Worm (Caenorhabditis elegans): ENCODE measurements around the gene srr-9.

The srr-9 gene

ce11 chrV:7728003-7728678 is 9.7 kb upstream of the srr-9 start (continued):
- no peak for TF ChIP-seq lir-3 (tag; optimal IDR thresholded peaks at IDR 0.05)
- peak; percentile 96 for TF ChIP-seq ctbp-1 (GFP tag; IDR thresholded peaks at IDR 0.05)
- TF ChIP-seq zfp-2 (tag; optimal IDR thresholded peaks at IDR 0.05): peak; percentile 26
- TF ChIP-seq hlh-30 (tag; optimal IDR thresholded peaks at IDR 0.05; ENCODE audit: insufficient read depth): peak; percentile 77
- peak; percentile 57; the same call in 1 of the 2 replicates for TF ChIP-seq pha-4 (GFP tag; IDR thresholded peaks at IDR 0.05)
- no peak for TF ChIP-seq pha-4 (tag; optimal IDR thresholded peaks at IDR 0.05)
- TF ChIP-seq dpl-1 (GFP tag; optimal IDR thresholded peaks at IDR 0.05): peak; percentile 48
- TF ChIP-seq gei-8 (GFP tag; optimal IDR thresholded peaks at IDR 0.05): no peak
- 0 out of 2 replicates have a peak, but pooled peaks have one; percentile 52 for TF ChIP-seq saeg-2 (GFP tag; IDR thresholded peaks at IDR 0.05)
- peak; percentile 22 for TF ChIP-seq lin-13 (GFP tag; optimal IDR thresholded peaks at IDR 0.05)
- TF ChIP-seq Y5F2A.4 (GFP tag; optimal IDR thresholded peaks at IDR 0.05): no peak
- peak in 1 of 2 experiments; percentile 94 for TF ChIP-seq unc-62 (GFP tag; optimal IDR thresholded peaks at IDR 0.05 in 1 of 2)
- TF ChIP-seq unc-62 (tag; optimal IDR thresholded peaks at IDR 0.05): no peak
- peak; percentile 54 for TF ChIP-seq lin-38 (GFP tag; IDR thresholded peaks at IDR 0.05)
- peak; percentile 99 for TF ChIP-seq aha-1 (tag)
- TF ChIP-seq zip-11 (GFP tag; IDR thresholded peaks at IDR 0.05): no peak
- no peak for TF ChIP-seq madf-5 (GFP tag; IDR thresholded peaks at IDR 0.05)
- TF ChIP-seq ceh-28 (tag; optimal IDR thresholded peaks at IDR 0.05): peak; percentile 58
- peak; percentile 93 for TF ChIP-seq rbr-2 (tag; optimal IDR thresholded peaks at IDR 0.05)
- TF ChIP-seq ama-1 (optimal IDR thresholded peaks at IDR 0.05): no peak
- no peak for TF ChIP-seq fos-1 (tag; optimal IDR thresholded peaks at IDR 0.05)
- no peak for TF ChIP-seq nhr-111 (GFP tag; optimal IDR thresholded peaks at IDR 0.05)
- TF ChIP-seq mxl-2 (GFP tag; conservative IDR thresholded peaks at IDR 0.05): 0 out of 2 replicates have a peak, but pooled peaks have one; percentile 9
- peak; percentile 37 for TF ChIP-seq mes-2 (tag; optimal IDR thresholded peaks at IDR 0.05; ENCODE audit: poor library complexity, severe bottlenecking)
- peak; percentile 1 for TF ChIP-seq mxl-3 (GFP tag; optimal IDR thresholded peaks at IDR 0.05)
- peak; percentile 43; the same call in 1 of the 2 replicates for TF ChIP-seq nhr-42 (GFP tag; IDR thresholded peaks at IDR 0.05)
- peak; percentile 57 for TF ChIP-seq mep-1 (tag; optimal IDR thresholded peaks at IDR 0.05)
- no peak for TF ChIP-seq unc-130 (GFP tag; optimal IDR thresholded peaks at IDR 0.05)
- TF ChIP-seq attf-4 (tag; optimal IDR thresholded peaks at IDR 0.05): no peak
- peak; percentile 44 for TF ChIP-seq spr-1 (tag; optimal IDR thresholded peaks at IDR 0.05)
- TF ChIP-seq daf-12 (tag; optimal IDR thresholded peaks at IDR 0.05): no peak
- TF ChIP-seq hmg-1.1 (GFP tag; IDR thresholded peaks at IDR 0.05): peak; percentile 84
- TF ChIP-seq lin-39 (tag; optimal IDR thresholded peaks at IDR 0.05): peak; percentile 9
- TF ChIP-seq daf-19 (GFP tag; conservative IDR thresholded peaks at IDR 0.05): no peak
- TF ChIP-seq nhr-102 (tag; optimal IDR thresholded peaks at IDR 0.05): peak; percentile 23
- peak; percentile 92 for TF ChIP-seq ceh-20 (GFP tag; IDR thresholded peaks at IDR 0.05)
- no peak for TF ChIP-seq daf-8 (GFP tag; IDR thresholded peaks at IDR 0.05)
- peak; percentile 68 for TF ChIP-seq T26A8.4 (GFP tag; IDR thresholded peaks at IDR 0.05)
- TF ChIP-seq zag-1 (tag; optimal IDR thresholded peaks at IDR 0.05): peak; percentile 53
- TF ChIP-seq F37D6.2 (tag; optimal IDR thresholded peaks at IDR 0.05): peak; percentile 81
- no peak for TF ChIP-seq php-3 (GFP tag; IDR thresholded peaks at IDR 0.05)
- no peak for TF ChIP-seq Y105C5A.15 (GFP tag; IDR thresholded peaks at IDR 0.05)
- peak; percentile 77 for TF ChIP-seq lsy-2 (tag; optimal IDR thresholded peaks at IDR 0.05)
- TF ChIP-seq zip-2 (tag; optimal IDR thresholded peaks at IDR 0.05): no peak
- no peak for TF ChIP-seq T20F7.1 (GFP tag; optimal IDR thresholded peaks at IDR 0.05)
- TF ChIP-seq madf-9 (GFP tag; conservative IDR thresholded peaks at IDR 0.05): peak; percentile 58; the same call in 1 of the 2 replicates
- no peak for TF ChIP-seq lin-29 (GFP tag; IDR thresholded peaks at IDR 0.05)
- 0 out of 2 replicates have a peak, but pooled peaks have one; percentile 4 for TF ChIP-seq D1046.2 (GFP tag; IDR thresholded peaks at IDR 0.05)
- no peak for TF ChIP-seq skn-1 (tag; optimal IDR thresholded peaks at IDR 0.05)
- TF ChIP-seq nhr-28 (tag; optimal IDR thresholded peaks at IDR 0.05): peak; percentile 61
- no peak for TF ChIP-seq ZK337.2 (GFP tag; IDR thresholded peaks at IDR 0.05)

Measured in whole organism, L4 larva.